Worm (Caenorhabditis elegans): ENCODE measurements around the gene hdl-2.

ce11 chrIV:8925990-8926389 lies 52.0 kb downstream of the hdl-2 start, which contains the start of the genes D1046.2 and cfim-2:
- TF ChIP-seq ztf-23 (GFP tag; IDR thresholded peaks at IDR 0.05): no peak
- no peak for TF ChIP-seq ztf-29 (GFP tag; IDR thresholded peaks at IDR 0.05)
- no peak for TF ChIP-seq ref-1 (GFP tag; conservative IDR thresholded peaks at IDR 0.05)
- TF ChIP-seq cog-1 (tag; optimal IDR thresholded peaks at IDR 0.05): no peak

All from whole organism, midembryonic.